Fruit fly (Drosophila melanogaster) whole organism: ENCODE measurements around the gene byn.

Source experiments
- CG8478 ChIP-seq: fragments of >200 bp; optimal IDR thresholded peaks from 2 replicates; lab custom pipeline; 2018; ENCODE audit warnings: inconsistent platforms
- EcR ChIP-seq, 2 experiments: fragments of >200 bp; optimal IDR thresholded peaks; 2 replicates each; lab custom pipeline; 2017; ENCODE audit warnings: missing biosample characterization in 2 of 2, missing genetic modification characterization in 2 of 2, missing genetic modification reagents in 2 of 2
- pan ChIP-seq: fragments of >200 bp; optimal IDR thresholded peaks from 2 replicates; lab custom pipeline; 2017
- psq ChIP-seq: fragments of >200 bp; optimal IDR thresholded peaks from 2 replicates; lab custom pipeline; 2017
- usp ChIP-seq: fragments of >200 bp; optimal IDR thresholded peaks from 2 replicates; lab custom pipeline; 2017; ENCODE audit warnings: missing biosample characterization, missing genetic modification characterization, mixed read lengths

- TF ChIP-seq usp (no peak), psq (lab: Kevin White, UChicago) (no peak), CG8478 (lab: Kevin White, UChicago) (no peak), pan (lab: Kevin White, UChicago) (no peak), EcR (GFP tag; optimal IDR thresholded peaks at IDR 0.05; lab: Kevin White, UChicago) (no peak)
Observed at dm6 chr3L:11972879-11973278, 45.4 kb downstream of the byn start, which contains the start of gene Muc68E.
